Fruit fly (Drosophila melanogaster): ENCODE measurements around the gene CG7582.

DNA sequence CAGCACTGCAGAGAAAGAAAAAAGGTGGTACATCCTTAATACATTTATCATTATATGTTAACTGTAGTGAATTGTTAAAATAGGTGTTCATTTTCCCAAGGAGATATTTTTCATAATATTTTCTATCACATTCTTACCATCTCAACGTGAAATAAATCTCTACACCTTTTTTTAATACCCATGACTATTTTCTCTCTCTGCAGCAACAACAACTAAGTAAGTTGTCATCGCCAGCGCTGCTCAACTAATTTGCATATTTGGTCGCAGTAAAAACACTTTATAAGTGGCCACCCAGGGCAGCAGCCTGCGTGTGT lies 8.4 kb upstream of the CG7582 start:
- TF ChIP-seq EcR (GFP tag; optimal IDR thresholded peaks at IDR 0.05), result no peak
- TF ChIP-seq CG8159 (tag; optimal IDR thresholded peaks at IDR 0.05), result peak; percentile 77
- TF ChIP-seq Pif1B (GFP tag; optimal IDR thresholded peaks at IDR 0.05), result peak; percentile 1
- no peak for TF ChIP-seq gl (tag; optimal IDR thresholded peaks at IDR 0.05)
- TF ChIP-seq CG12605 (GFP tag; IDR thresholded peaks at IDR 0.05), result no peak
- no peak for TF ChIP-seq CG13204 (GFP tag; optimal IDR thresholded peaks at IDR 0.05)
- TF ChIP-seq CG14655 (GFP tag; optimal IDR thresholded peaks at IDR 0.05), result peak; percentile 49
- TF ChIP-seq CG8301 (tag; optimal IDR thresholded peaks at IDR 0.05), result peak; percentile 40
- no peak for TF ChIP-seq CG32121 (GFP tag; IDR thresholded peaks at IDR 0.05)
- TF ChIP-seq Snoo (tag; optimal IDR thresholded peaks at IDR 0.05), result no peak
- TF ChIP-seq CG17806 (tag; optimal IDR thresholded peaks at IDR 0.05), result peak; percentile 60

All from whole organism, pupa.